Fruit fly (Drosophila melanogaster) Kc167 (cell line): Measurements from ENCODE around the gene CG43725.

Experiments
- h ChIP-seq: fragments of >200 bp; optimal IDR thresholded peaks from 3 replicates; lab custom pipeline; 2018; ENCODE audit warnings: missing external identifiers
- insv ChIP-seq: fragments of >200 bp; optimal IDR thresholded peaks from 3 replicates; lab custom pipeline; 2018; ENCODE audit warnings: missing external identifiers
- psq ChIP-seq: fragments of >200 bp; optimal IDR thresholded peaks from 2 replicates; lab custom pipeline; 2017; ENCODE audit warnings: missing external identifiers
- ttk ChIP-seq: sonication (Bioruptor generic); optimal IDR thresholded peaks from 2 replicates; lab custom pipeline; 2017; ENCODE audit warnings: missing external identifiers

- TF ChIP-seq h (lab: Kevin White, UChicago), result no peak
- TF ChIP-seq psq (lab: Kevin White, UChicago), result no peak
- no peak for TF ChIP-seq insv (lab: Kevin White, UChicago)
- TF ChIP-seq ttk (lab: Kevin White, UChicago), result no peak
Observed at dm6 chr2L:11123499-11123898, 48.2 kb downstream of the CG43725 start, which contains the start of the genes Csl4 and Nup160.
